Worm (Caenorhabditis elegans) whole organism, young adult: Measurements from ENCODE around the gene F35F10.7.

Source experiments
- B0019.2 ChIP-seq: fragments of 200-800 bp; sonication (Bioruptor generic); conservative IDR thresholded peaks from 2 replicates; pipeline ENCODE4 v1.3.6; 2022; ENCODE audit warnings: missing genetic modification reagents, missing genetic modification characterization, missing compliant biosample characterization
- B0035.1 ChIP-seq: sonication (generic microtip); optimal IDR thresholded peaks from 2 replicates; lab custom pipeline; 2016; ENCODE audit warnings: missing genetic modification characterization, mild to moderate bottlenecking, missing compliant biosample characterization, missing genotype, missing genetic modification reagents
- B0336.3 ChIP-seq: fragments of 200-800 bp; sonication (Bioruptor generic); IDR thresholded peaks from 2 replicates; pipeline ENCODE4 v1.3.6; 2022; ENCODE audit warnings: missing genetic modification characterization, missing compliant biosample characterization
- C17E4.6 ChIP-seq: fragments of 200-800 bp; sonication (Bioruptor generic); IDR thresholded peaks from 2 replicates; pipeline ENCODE4 v1.3.6; 2022; ENCODE audit warnings: missing genetic modification reagents, missing genetic modification characterization, missing compliant biosample characterization
- F10E7.11 ChIP-seq: sonication (generic microtip); optimal IDR thresholded peaks from 2 replicates; lab custom pipeline; 2017; ENCODE audit warnings: mild to moderate bottlenecking, missing genetic modification characterization, moderate library complexity, missing compliant biosample characterization
- F23B12.7 ChIP-seq: sonication (generic microtip); optimal IDR thresholded peaks from 2 replicates; lab custom pipeline; 2017; ENCODE audit warnings: missing genetic modification characterization, mild to moderate bottlenecking, missing compliant biosample characterization, antibody characterized with exemption, moderate library complexity; ENCODE audit not compliant: insufficient read depth
- F57C9.4 ChIP-seq: sonication (generic microtip); optimal IDR thresholded peaks from 2 replicates; lab custom pipeline; 2017; ENCODE audit warnings: mild to moderate bottlenecking, missing genetic modification characterization, missing compliant biosample characterization
- Y53G8AR.9 ChIP-seq: fragments of 200-800 bp; sonication (Bioruptor generic); conservative IDR thresholded peaks from 2 replicates; pipeline ENCODE4 v1.3.6; 2022; ENCODE audit warnings: missing genetic modification reagents, missing genetic modification characterization, missing compliant biosample characterization
- Y56A3A.18 ChIP-seq: fragments of 200-800 bp; sonication (Bioruptor generic); IDR thresholded peaks from 2 replicates; pipeline ENCODE4 v1.3.6; 2022; ENCODE audit warnings: missing genetic modification reagents, missing genetic modification characterization, missing compliant biosample characterization
- Y95B8A.8 ChIP-seq: fragments of 200-800 bp; sonication (Bioruptor generic); IDR thresholded peaks from 2 replicates; pipeline ENCODE4 v1.3.6; 2022; ENCODE audit warnings: missing genetic modification reagents, missing genetic modification characterization, missing compliant biosample characterization
- ZK185.1 ChIP-seq: sonication (generic microtip); optimal IDR thresholded peaks from 2 replicates; lab custom pipeline; 2016; ENCODE audit warnings: mild to moderate bottlenecking, missing genetic modification characterization, missing compliant biosample characterization; ENCODE audit not compliant: poor library complexity, severe bottlenecking
- ama-1 ChIP-seq, 3 experiments: fragments of 150-350 bp in 1 of 3; sonication (generic microtip) in 2 of 3; optimal IDR thresholded peaks; 2 replicates each; lab custom pipeline; 2014 to 2018; ENCODE audit warnings: missing biosample characterization in 2 of 3, missing genetic modification characterization in 2 of 3, missing genetic modification reagents in 2 of 3
- aptf-3 ChIP-seq: fragments of 200-800 bp; sonication (Bioruptor generic); IDR thresholded peaks from 2 replicates; pipeline ENCODE4 v1.3.6; 2022; ENCODE audit warnings: missing genetic modification characterization, missing compliant biosample characterization
- bed-1 ChIP-seq: fragments of 200-800 bp; sonication (Bioruptor generic); IDR thresholded peaks from 2 replicates; pipeline ENCODE4 v1.3.6; 2022; ENCODE audit warnings: missing genetic modification reagents, missing genetic modification characterization, missing compliant biosample characterization
- bed-2 ChIP-seq: fragments of 200-800 bp; sonication (Bioruptor generic); IDR thresholded peaks from 2 replicates; pipeline ENCODE4 v1.3.6; 2022; ENCODE audit warnings: missing genetic modification reagents, missing genetic modification characterization, missing compliant biosample characterization
- cebp-1 ChIP-seq, 2 experiments: fragments of 200-800 bp in 1 of 2; sonication (Bioruptor generic) in 1 of 2; sonication (generic microtip) in 1 of 2; IDR thresholded peaks in 1 of 2; optimal IDR thresholded peaks in 1 of 2; 2 replicates each; pipeline versions ENCODE4 v1.3.6 to Lab custom; 2017 to 2022; ENCODE audit warnings: missing compliant biosample characterization in 2 of 2, missing genetic modification characterization in 2 of 2, mild to moderate bottlenecking in 1 of 2, missing genetic modification reagents in 1 of 2, moderate library complexity in 1 of 2
- ceh-100 ChIP-seq: fragments of 200-800 bp; sonication (Bioruptor generic); IDR thresholded peaks from 2 replicates; pipeline ENCODE4 v1.3.6; 2022; ENCODE audit warnings: missing genetic modification reagents, missing genetic modification characterization, missing compliant biosample characterization
- ceh-40 ChIP-seq: fragments of 200-800 bp; sonication (Bioruptor generic); IDR thresholded peaks from 2 replicates; pipeline ENCODE4 v1.3.6; 2022; ENCODE audit warnings: missing genetic modification characterization, missing compliant biosample characterization
- chd-7 ChIP-seq: sonication (generic microtip); optimal IDR thresholded peaks from 2 replicates; lab custom pipeline; 2016; ENCODE audit warnings: mild to moderate bottlenecking, missing genetic modification characterization, moderate library complexity, missing compliant biosample characterization
- dox-1 ChIP-seq: fragments of 200-800 bp; sonication (Bioruptor generic); IDR thresholded peaks from 2 replicates; pipeline ENCODE4 v1.3.6; 2022; ENCODE audit warnings: missing genetic modification reagents, missing genetic modification characterization, missing compliant biosample characterization
- dpff-1 ChIP-seq: sonication (generic microtip); optimal IDR thresholded peaks from 2 replicates; lab custom pipeline; 2017; ENCODE audit warnings: mild to moderate bottlenecking, missing genetic modification characterization, missing compliant biosample characterization
- egl-44 ChIP-seq: fragments of 200-800 bp; sonication (Bioruptor generic); IDR thresholded peaks from 2 replicates; pipeline ENCODE4 v1.3.6; 2022; ENCODE audit warnings: missing genetic modification reagents, missing genetic modification characterization, missing compliant biosample characterization
- ekl-4 ChIP-seq: fragments of 200-800 bp; sonication (Bioruptor generic); IDR thresholded peaks from 2 replicates; pipeline ENCODE4 v1.3.6; 2022; ENCODE audit warnings: missing genetic modification reagents, missing genetic modification characterization, missing compliant biosample characterization
- him-1 ChIP-seq: sonication (generic microtip); optimal IDR thresholded peaks from 2 replicates; lab custom pipeline; 2016; ENCODE audit warnings: missing genotype, missing genetic modification reagents, missing genetic modification characterization, missing compliant biosample characterization
- hlh-12 ChIP-seq: sonication (generic microtip); optimal IDR thresholded peaks from 2 replicates; lab custom pipeline; 2016; ENCODE audit warnings: missing genetic modification characterization, missing compliant biosample characterization
- hlh-26 ChIP-seq: fragments of 200-800 bp; sonication (Bioruptor generic); conservative IDR thresholded peaks from 2 replicates; pipeline ENCODE4 v1.3.6; 2022; ENCODE audit warnings: missing genetic modification reagents, missing genetic modification characterization, missing compliant biosample characterization
- hmg-20 ChIP-seq: fragments of 200-800 bp; sonication (Bioruptor generic); IDR thresholded peaks from 2 replicates; pipeline ENCODE4 v1.3.6; 2022; ENCODE audit warnings: missing genetic modification reagents, missing genetic modification characterization, missing compliant biosample characterization
- hrde-1 ChIP-seq: sonication (generic microtip); optimal IDR thresholded peaks from 2 replicates; lab custom pipeline; 2016; ENCODE audit warnings: missing genetic modification characterization, mild to moderate bottlenecking, missing compliant biosample characterization, moderate library complexity, missing genotype, missing genetic modification reagents, borderline replicate concordance
- hsf-1 ChIP-seq: fragments of 200-800 bp; sonication (Bioruptor generic); IDR thresholded peaks from 2 replicates; pipeline ENCODE4 v1.3.6; 2022; ENCODE audit warnings: missing genetic modification reagents, missing genetic modification characterization, missing compliant biosample characterization
- let-526 ChIP-seq: fragments of 200-800 bp; sonication (Bioruptor generic); IDR thresholded peaks from 2 replicates; pipeline ENCODE4 v1.3.6; 2022; ENCODE audit warnings: missing genetic modification reagents, missing genetic modification characterization, missing compliant biosample characterization
- let-607 ChIP-seq, 2 experiments: fragments of 200-800 bp in 1 of 2; sonication (Bioruptor generic) in 1 of 2; sonication (generic microtip) in 1 of 2; optimal IDR thresholded peaks; 2 replicates each; lab custom pipeline; 2016 to 2018; ENCODE audit warnings: mild to moderate bottlenecking in 2 of 2, missing compliant biosample characterization in 2 of 2, missing genetic modification characterization in 2 of 2, moderate library complexity in 2 of 2, missing genotype in 1 of 2
- lin-26 ChIP-seq: fragments of 200-800 bp; sonication (Bioruptor generic); IDR thresholded peaks from 2 replicates; pipeline ENCODE4 v1.3.6; 2022; ENCODE audit warnings: missing genetic modification reagents, missing genetic modification characterization, missing compliant biosample characterization
- lin-54 ChIP-seq: fragments of 200-800 bp; sonication (Bioruptor generic); optimal IDR thresholded peaks from 2 replicates; lab custom pipeline; 2018; ENCODE audit warnings: mild to moderate bottlenecking, missing genetic modification characterization, missing compliant biosample characterization
- lir-1 ChIP-seq: fragments of 200-800 bp; sonication (Bioruptor generic); conservative IDR thresholded peaks from 2 replicates; pipeline ENCODE4 v1.3.6; 2022; ENCODE audit warnings: missing genetic modification reagents, missing genetic modification characterization, missing compliant biosample characterization
- lsy-27 ChIP-seq: sonication (generic microtip); optimal IDR thresholded peaks from 2 replicates; lab custom pipeline; 2017; ENCODE audit warnings: missing genetic modification characterization, mild to moderate bottlenecking, missing compliant biosample characterization, antibody characterized with exemption, missing genotype, borderline replicate concordance; ENCODE audit not compliant: insufficient read depth
- mel-28 ChIP-seq: sonication (generic microtip); optimal IDR thresholded peaks from 2 replicates; lab custom pipeline; 2016; ENCODE audit warnings: borderline replicate concordance, mild to moderate bottlenecking, missing genetic modification characterization, missing compliant biosample characterization
- mes-4 ChIP-seq: sonication (generic microtip); optimal IDR thresholded peaks from 2 replicates; lab custom pipeline; 2016; ENCODE audit warnings: missing genotype, missing genetic modification characterization, missing compliant biosample characterization
- nhr-80 ChIP-seq: sonication (generic microtip); optimal IDR thresholded peaks from 2 replicates; lab custom pipeline; 2016; ENCODE audit warnings: missing genetic modification characterization, missing compliant biosample characterization
- rpc-1 ChIP-seq, 2 experiments: fragments of 150-350 bp in 1 of 2; sonication (generic microtip) in 1 of 2; optimal IDR thresholded peaks; 2 replicates each; lab custom pipeline; 2014 to 2018; ENCODE audit warnings: missing biosample characterization in 1 of 2, missing genetic modification characterization in 1 of 2, missing genetic modification reagents in 1 of 2, missing genotype in 1 of 2
- snpc-3.4 ChIP-seq: sonication (generic microtip); optimal IDR thresholded peaks from 2 replicates; lab custom pipeline; 2017; ENCODE audit warnings: missing genetic modification characterization, mild to moderate bottlenecking, missing compliant biosample characterization, antibody characterized with exemption, moderate library complexity, missing genotype, missing genetic modification reagents
- snpc-4 ChIP-seq, 5 experiments: fragments of 150-350 bp in 1 of 5; sonication (generic microtip) in 4 of 5; optimal IDR thresholded peaks; 2 replicates each; lab custom pipeline; 2014 to 2018; ENCODE audit warnings: missing genetic modification characterization in 5 of 5, missing biosample characterization in 3 of 5, antibody characterized with exemption in 2 of 5, mild to moderate bottlenecking in 2 of 5, missing compliant biosample characterization in 2 of 5, missing genotype in 2 of 5, moderate library complexity in 2 of 5, missing genetic modification reagents in 1 of 5
- tbp1 ChIP-seq: fragments of 200-800 bp; sonication (Bioruptor generic); optimal IDR thresholded peaks from 2 replicates; lab custom pipeline; 2018; ENCODE audit warnings: mild to moderate bottlenecking, missing genetic modification characterization, missing compliant biosample characterization
- tbx-9 ChIP-seq: sonication (generic microtip); optimal IDR thresholded peaks from 2 replicates; lab custom pipeline; 2016; ENCODE audit warnings: borderline replicate concordance, missing genetic modification characterization, inconsistent platforms, missing compliant biosample characterization
- zfh-2 ChIP-seq: fragments of 200-800 bp; sonication (Bioruptor generic); conservative IDR thresholded peaks from 2 replicates; pipeline ENCODE4 v1.3.6; 2022; ENCODE audit warnings: missing genetic modification reagents, missing genetic modification characterization, missing compliant biosample characterization
- ztf-3 ChIP-seq: fragments of 200-800 bp; sonication (Bioruptor generic); optimal IDR thresholded peaks from 2 replicates; lab custom pipeline; 2018; ENCODE audit warnings: mild to moderate bottlenecking, missing genetic modification characterization, missing compliant biosample characterization

The F35F10.7 gene

ce11 chrV:3315308-3315707 is 28.1 kb upstream of the F35F10.7 start, which contains the start of gene arrd-19 (continued):
- TF ChIP-seq B0019.2 (no peak), tbp1 (GFP tag; lab: Kevin White, UChicago) (peak; percentile 36), snpc-4 (GFP tag; optimal IDR thresholded peaks at IDR 0.05; lab: Kevin White, UChicago) (no peak), snpc-4 (tag; optimal IDR thresholded peaks at IDR 0.05; lab: Kevin White, UChicago) (peak in 2 of 4 experiments; percentile 5 to 10), F10E7.11 (no peak), B0336.3 (GFP tag; lab: Robert Waterston, UW) (no peak), ceh-40 (GFP tag; lab: Robert Waterston, UW) (no peak), lin-54 (peak; percentile 32), F23B12.7 (tag; lab: Kevin White, UChicago) (no peak), chd-7 (peak; percentile 8), bed-2 (GFP tag; lab: Robert Waterston, UW) (no peak), hlh-26 (GFP tag; lab: Robert Waterston, UW) (no peak), lir-1 (GFP tag; lab: Robert Waterston, UW) (no peak), lsy-27 (tag; lab: Kevin White, UChicago) (no peak), ceh-100 (GFP tag; lab: Robert Waterston, UW) (peak; percentile 48; the same call in 1 of the 2 replicates), Y95B8A.8 (GFP tag; lab: Robert Waterston, UW) (no peak), Y56A3A.18 (GFP tag; lab: Robert Waterston, UW) (peak; percentile 51; the same call in 1 of the 2 replicates), ZK185.1 (tag; lab: Kevin White, UChicago) (peak; percentile 51), mel-28 (no peak), dpff-1 (tag; lab: Kevin White, UChicago) (no peak), ztf-3 (GFP tag; lab: Kevin White, UChicago) (no peak), egl-44 (GFP tag; lab: Robert Waterston, UW) (no peak), ekl-4 (GFP tag; lab: Robert Waterston, UW) (peak; percentile 43; the same call in 1 of the 2 replicates), him-1 (tag; lab: Kevin White, UChicago) (no peak), hsf-1 (GFP tag; lab: Robert Waterston, UW) (no peak), C17E4.6 (no peak), lin-26 (GFP tag; lab: Robert Waterston, UW) (no peak), B0035.1 (tag; lab: Kevin White, UChicago) (no peak), ama-1 (optimal IDR thresholded peaks at IDR 0.05; lab: Kevin White, UChicago) (no peak), ama-1 (GFP tag; optimal IDR thresholded peaks at IDR 0.05; lab: Kevin White, UChicago) (no peak), snpc-3.4 (tag; lab: Kevin White, UChicago) (no peak), cebp-1 (GFP tag; IDR thresholded peaks at IDR 0.05; lab: Robert Waterston, UW) (peak; percentile 47; the same call in 1 of the 2 replicates), cebp-1 (tag; optimal IDR thresholded peaks at IDR 0.05; lab: Kevin White, UChicago) (no peak), Y53G8AR.9 (peak; percentile 47; the same call in 1 of the 2 replicates), hrde-1 (tag; lab: Kevin White, UChicago) (no peak), bed-1 (GFP tag; lab: Robert Waterston, UW) (no peak), hmg-20 (GFP tag; lab: Robert Waterston, UW) (peak; percentile 52; the same call in 1 of the 2 replicates), hlh-12 (tag; lab: Kevin White, UChicago) (no peak), mes-4 (tag; lab: Kevin White, UChicago) (no peak), F57C9.4 (no peak), tbx-9 (tag; lab: Kevin White, UChicago) (no peak), let-526 (GFP tag; lab: Robert Waterston, UW) (peak; percentile 57; the same call in 1 of the 2 replicates), rpc-1 (optimal IDR thresholded peaks at IDR 0.05; lab: Kevin White, UChicago) (no peak), rpc-1 (tag; optimal IDR thresholded peaks at IDR 0.05; lab: Kevin White, UChicago) (no peak), aptf-3 (GFP tag; lab: Robert Waterston, UW) (no peak), let-607 (tag; optimal IDR thresholded peaks at IDR 0.05; lab: Kevin White, UChicago) (no peak), zfh-2 (GFP tag; lab: Robert Waterston, UW) (peak; percentile 49; the same call in 1 of the 2 replicates), dox-1 (GFP tag; lab: Robert Waterston, UW) (peak; percentile 97), nhr-80 (tag; lab: Kevin White, UChicago) (peak; percentile 73)
